Fruit fly (Drosophila melanogaster) whole organism, adult: Measurements from ENCODE around the gene Cyp1.

Source experiments
- CG11617 ChIP-seq: fragments of 200-800 bp; sonication (Bioruptor generic); optimal IDR thresholded peaks from 2 replicates; lab custom pipeline; 2017; ENCODE audit warnings: mild to moderate bottlenecking, missing biosample characterization, missing genetic modification reagents, missing genetic modification characterization
- CG14711 ChIP-seq: fragments of 200-800 bp; sonication (Bioruptor generic); optimal IDR thresholded peaks from 2 replicates; lab custom pipeline; 2018; ENCODE audit warnings: missing biosample characterization, mild to moderate bottlenecking, missing genetic modification characterization, moderate library complexity
- CG33017 ChIP-seq: fragments of 200-800 bp; sonication (Bioruptor generic); optimal IDR thresholded peaks from 2 replicates; lab custom pipeline; 2018; ENCODE audit warnings: missing biosample characterization, mild to moderate bottlenecking, missing genetic modification characterization, moderate library complexity
- CG5204 ChIP-seq: fragments of 200-800 bp; sonication (Bioruptor generic); optimal IDR thresholded peaks from 2 replicates; lab custom pipeline; 2016; ENCODE audit warnings: missing biosample characterization, missing genetic modification characterization
- Clk ChIP-seq: fragments of 200-800 bp; sonication (Bioruptor generic); optimal IDR thresholded peaks from 2 replicates; lab custom pipeline; 2017; ENCODE audit warnings: missing biosample characterization, missing genetic modification characterization
- Crg-1 ChIP-seq: fragments of 200-800 bp; sonication (Bioruptor generic); optimal IDR thresholded peaks from 2 replicates; lab custom pipeline; 2016; ENCODE audit warnings: missing biosample characterization, missing genetic modification characterization
- cic ChIP-seq: fragments of 200-800 bp; sonication (Bioruptor generic); optimal IDR thresholded peaks from 2 replicates; lab custom pipeline; 2017; ENCODE audit warnings: missing biosample characterization, mild to moderate bottlenecking, missing genetic modification characterization, moderate library complexity
- kay ChIP-seq: fragments of 200-800 bp; sonication (Bioruptor generic); peaks from one replicate; lab custom pipeline; 2016; ENCODE audit warnings: missing biosample characterization, missing genetic modification characterization, borderline replicate concordance
- pad ChIP-seq: fragments of 200-800 bp; sonication (Bioruptor generic); optimal IDR thresholded peaks from 3 replicates; lab custom pipeline; 2017; ENCODE audit warnings: missing biosample characterization, missing genetic modification characterization, mild to moderate bottlenecking, moderate library complexity, missing genetic modification reagents
- toe ChIP-seq: fragments of 200-800 bp; sonication (Bioruptor generic); optimal IDR thresholded peaks from 2 replicates; lab custom pipeline; 2016; ENCODE audit warnings: missing biosample characterization, missing genetic modification characterization

- no peak for TF ChIP-seq kay
- no peak for TF ChIP-seq CG11617 (GFP tag; lab: Kevin White, UChicago)
- no peak for TF ChIP-seq CG33017
- no peak for TF ChIP-seq pad (GFP tag; lab: Kevin White, UChicago)
- no peak for TF ChIP-seq Crg-1
- no peak for TF ChIP-seq CG5204 (GFP tag; lab: Kevin White, UChicago)
- no peak for TF ChIP-seq Clk
- no peak for TF ChIP-seq toe (GFP tag; lab: Kevin White, UChicago)
- TF ChIP-seq CG14711 = no peak
- no peak for TF ChIP-seq cic (GFP tag; lab: Kevin White, UChicago)
Measured at dm6 chrX:16309764-16310163, 10.4 kb downstream of the Cyp1 start.
